Fruit fly (Drosophila melanogaster) whole organism, embryonic: ENCODE measurements around the gene CG13850.

ENCODE experiments used
- Adf1 ChIP-seq: fragments of 200-800 bp; sonication (Bioruptor generic); IDR thresholded peaks from 2 replicates; pipeline ENCODE4 v1.3.6; 2022; ENCODE audit warnings: missing biosample characterization, missing genetic modification characterization
- Antp ChIP-seq: fragments of 200-800 bp; sonication (Bioruptor generic); optimal IDR thresholded peaks from 3 replicates; lab custom pipeline; 2016; ENCODE audit warnings: missing biosample characterization, missing genetic modification characterization
- CG10274 ChIP-seq: fragments of 200-800 bp; sonication (Bioruptor generic); optimal IDR thresholded peaks from 3 replicates; lab custom pipeline; 2017; ENCODE audit warnings: missing biosample characterization, mild to moderate bottlenecking, missing genetic modification characterization
- CG12769 ChIP-seq: fragments of 200-800 bp; sonication (Bioruptor generic); optimal IDR thresholded peaks from 2 replicates; lab custom pipeline; 2019; ENCODE audit warnings: missing biosample characterization, mild to moderate bottlenecking, missing genetic modification characterization, moderate library complexity
- CG15269 ChIP-seq: fragments of 200-800 bp; sonication (Bioruptor generic); optimal IDR thresholded peaks from 2 replicates; lab custom pipeline; 2018; ENCODE audit warnings: missing biosample characterization, mild to moderate bottlenecking, missing genetic modification characterization, moderate library complexity
- CG15514 ChIP-seq: fragments of 200-800 bp; sonication (Bioruptor generic); optimal IDR thresholded peaks from 3 replicates; lab custom pipeline; 2017; ENCODE audit warnings: missing biosample characterization, missing genetic modification characterization, mild to moderate bottlenecking, moderate library complexity, missing genetic modification reagents
- CG1603 ChIP-seq: fragments of 200-800 bp; sonication (Bioruptor generic); optimal IDR thresholded peaks from 2 replicates; lab custom pipeline; 2019; ENCODE audit warnings: missing biosample characterization, mild to moderate bottlenecking, missing genetic modification characterization, moderate library complexity
- CG17186 ChIP-seq: fragments of 200-800 bp; sonication (Bioruptor generic); optimal IDR thresholded peaks from 3 replicates; lab custom pipeline; 2017; ENCODE audit warnings: missing biosample characterization, missing genetic modification reagents, missing genetic modification characterization
- CG18764 ChIP-seq: fragments of 200-800 bp; sonication (Bioruptor generic); optimal IDR thresholded peaks from 3 replicates; lab custom pipeline; 2016; ENCODE audit warnings: missing biosample characterization, missing genetic modification characterization
- CG2199 ChIP-seq: fragments of 200-800 bp; sonication (Bioruptor generic); IDR thresholded peaks from 3 replicates; pipeline ENCODE4 v1.3.6; 2022; ENCODE audit warnings: missing biosample characterization, missing genetic modification characterization
- CG32532 ChIP-seq: fragments of 200-800 bp; sonication (Bioruptor generic); IDR thresholded peaks from 2 replicates; pipeline ENCODE4 v1.3.6; 2022; ENCODE audit warnings: missing biosample characterization, missing genetic modification characterization
- CG34376 ChIP-seq: fragments of 200-800 bp; sonication (Bioruptor generic); optimal IDR thresholded peaks from 2 replicates; lab custom pipeline; 2018; ENCODE audit warnings: missing biosample characterization, mild to moderate bottlenecking, missing genetic modification characterization
- CG42726 ChIP-seq: fragments of 200-800 bp; sonication (Bioruptor generic); IDR thresholded peaks from 2 replicates; pipeline ENCODE4 v1.3.6; 2022; ENCODE audit warnings: missing biosample characterization, missing genetic modification characterization; ENCODE audit not compliant: partially characterized antibody
- CG7271 ChIP-seq: fragments of 200-800 bp; sonication (Bioruptor generic); optimal IDR thresholded peaks from 2 replicates; lab custom pipeline; 2018; ENCODE audit warnings: missing biosample characterization, mild to moderate bottlenecking, missing genetic modification characterization, moderate library complexity
- CG7372 ChIP-seq: fragments of 200-800 bp; sonication (Bioruptor generic); IDR thresholded peaks from 2 replicates; pipeline ENCODE4 v1.3.6; 2022; ENCODE audit warnings: missing biosample characterization, missing genetic modification characterization
- CG8281 ChIP-seq: fragments of 200-800 bp; sonication (Bioruptor generic); optimal IDR thresholded peaks from 2 replicates; lab custom pipeline; 2018; ENCODE audit warnings: missing biosample characterization, mild to moderate bottlenecking, missing genetic modification characterization, moderate library complexity
- CG9609 ChIP-seq: fragments of 200-800 bp; sonication (Bioruptor generic); optimal IDR thresholded peaks from 3 replicates; lab custom pipeline; 2016; ENCODE audit warnings: missing biosample characterization, missing genetic modification characterization
- Dll ChIP-seq: fragments of 200-800 bp; sonication (Bioruptor generic); IDR thresholded peaks from 4 replicates; pipeline ENCODE4 v1.3.6; 2022; ENCODE audit warnings: missing biosample characterization, missing genetic modification characterization; ENCODE audit not compliant: partially characterized antibody
- E2f2 ChIP-seq: fragments of 200-800 bp; sonication (Bioruptor generic); IDR thresholded peaks from 2 replicates; pipeline ENCODE4 v1.3.6; 2022; ENCODE audit warnings: missing biosample characterization, missing genetic modification characterization
- Ets65A ChIP-seq: fragments of 200-800 bp; sonication (Bioruptor generic); peaks from one replicate; lab custom pipeline; 2016; ENCODE audit warnings: missing biosample characterization, missing genetic modification characterization
- HHEX ChIP-seq: fragments of 200-800 bp; sonication (Bioruptor generic); optimal IDR thresholded peaks from 3 replicates; lab custom pipeline; 2017; ENCODE audit warnings: missing biosample characterization, mild to moderate bottlenecking, missing genetic modification characterization, missing genetic modification reagents
- HLH3B ChIP-seq: fragments of 200-800 bp; sonication (Bioruptor generic); IDR thresholded peaks from 2 replicates; pipeline ENCODE4 v1.3.6; 2022; ENCODE audit warnings: missing biosample characterization, missing genetic modification characterization
- Nf-YA ChIP-seq: fragments of 200-800 bp; sonication (Bioruptor generic); IDR thresholded peaks from 2 replicates; pipeline ENCODE4 v1.3.6; 2022; ENCODE audit warnings: missing biosample characterization, missing genetic modification characterization
- Optix ChIP-seq: fragments of 200-800 bp; sonication (Bioruptor generic); IDR thresholded peaks from 3 replicates; pipeline ENCODE4 v1.3.6; 2022; ENCODE audit warnings: missing biosample characterization, missing genetic modification characterization
- Rfx ChIP-seq: fragments of 200-800 bp; sonication (Bioruptor generic); IDR thresholded peaks from 2 replicates; pipeline ENCODE4 v1.3.6; 2022; ENCODE audit warnings: missing biosample characterization, missing genetic modification characterization
- TFAM ChIP-seq: fragments of 200-800 bp; sonication (Bioruptor generic); optimal IDR thresholded peaks from 2 replicates; lab custom pipeline; 2017; ENCODE audit warnings: missing biosample characterization, missing genetic modification characterization, inconsistent platforms
- YL-1 ChIP-seq: fragments of 200-800 bp; sonication (Bioruptor generic); optimal IDR thresholded peaks from 3 replicates; lab custom pipeline; 2017; ENCODE audit warnings: missing biosample characterization, mild to moderate bottlenecking, missing genetic modification characterization
- ase ChIP-seq: fragments of 200-800 bp; sonication (Bioruptor generic); IDR thresholded peaks from 3 replicates; pipeline ENCODE4 v1.3.6; 2022; ENCODE audit warnings: missing biosample characterization, missing genetic modification characterization
- cas ChIP-seq: fragments of 200-800 bp; sonication (Bioruptor generic); IDR thresholded peaks from 2 replicates; pipeline ENCODE4 v1.3.6; 2022; ENCODE audit warnings: missing biosample characterization, missing genetic modification characterization
- ci ChIP-seq: fragments of 200-800 bp; sonication (Bioruptor generic); IDR thresholded peaks from 3 replicates; pipeline ENCODE4 v1.3.6; 2022; ENCODE audit warnings: missing biosample characterization, missing genetic modification characterization
- croc ChIP-seq: fragments of 200-800 bp; sonication (Bioruptor generic); conservative IDR thresholded peaks from 3 replicates; pipeline ENCODE4 v1.3.6; 2022; ENCODE audit warnings: missing biosample characterization, missing genetic modification characterization
- dpn ChIP-seq, 2 experiments: fragments of 200-800 bp; sonication (Bioruptor generic); optimal IDR thresholded peaks; 3 replicates each; lab custom pipeline; 2016; ENCODE audit warnings: missing biosample characterization in 2 of 2, missing genetic modification characterization in 2 of 2
- fd102C ChIP-seq: fragments of 200-800 bp; sonication (Bioruptor generic); optimal IDR thresholded peaks from 2 replicates; lab custom pipeline; 2018; ENCODE audit warnings: missing biosample characterization, mild to moderate bottlenecking, missing genetic modification characterization, moderate library complexity
- gcm ChIP-seq: fragments of 200-800 bp; sonication (Bioruptor generic); optimal IDR thresholded peaks from 2 replicates; lab custom pipeline; 2019; ENCODE audit warnings: missing biosample characterization, mild to moderate bottlenecking, missing genetic modification characterization, moderate library complexity
- hb ChIP-seq: fragments of 200-800 bp; sonication (Bioruptor generic); IDR thresholded peaks from 3 replicates; pipeline ENCODE4 v1.3.6; 2022; ENCODE audit warnings: missing biosample characterization, missing genetic modification characterization; ENCODE audit not compliant: partially characterized antibody
- lab ChIP-seq: fragments of 200-800 bp; sonication (Bioruptor generic); optimal IDR thresholded peaks from 3 replicates; lab custom pipeline; 2017; ENCODE audit warnings: missing biosample characterization, missing genetic modification characterization, mild to moderate bottlenecking, moderate library complexity, missing genetic modification reagents
- lmd ChIP-seq: fragments of 200-800 bp; sonication (Bioruptor generic); IDR thresholded peaks from 2 replicates; pipeline ENCODE4 v1.3.6; 2022; ENCODE audit warnings: missing biosample characterization, missing genetic modification characterization
- mirr ChIP-seq: fragments of 200-800 bp; sonication (Bioruptor generic); optimal IDR thresholded peaks from 3 replicates; lab custom pipeline; 2018; ENCODE audit warnings: missing biosample characterization, mild to moderate bottlenecking, missing genetic modification characterization
- pan ChIP-seq, 4 experiments: fragments of >200 bp in 3 of 4; fragments of 200-800 bp in 1 of 4; sonication (Bioruptor generic) in 1 of 4; optimal IDR thresholded peaks in 3 of 4; IDR thresholded peaks in 1 of 4; 2 replicates each; pipeline versions ENCODE4 v1.3.6 to Lab custom; 2017 to 2022; ENCODE audit warnings: missing biosample characterization in 2 of 4, missing genetic modification characterization in 2 of 4, mixed read lengths in 1 of 4
- rib ChIP-seq: fragments of 200-800 bp; sonication (Bioruptor generic); IDR thresholded peaks from 2 replicates; pipeline ENCODE4 v1.3.6; 2022; ENCODE audit warnings: missing biosample characterization, missing genetic modification characterization
- run ChIP-seq: fragments of 200-800 bp; sonication (Bioruptor generic); optimal IDR thresholded peaks from 3 replicates; lab custom pipeline; 2018; ENCODE audit warnings: missing biosample characterization, mild to moderate bottlenecking, missing genetic modification characterization
- sc ChIP-seq, 3 experiments: fragments of >200 bp in 2 of 3; fragments of 200-800 bp in 1 of 3; sonication (Bioruptor generic) in 1 of 3; optimal IDR thresholded peaks; 2 replicates in 2 of 3; 3 replicates in 1 of 3; lab custom pipeline; 2017; ENCODE audit warnings: mild to moderate bottlenecking in 1 of 3, missing biosample characterization in 1 of 3, missing genetic modification characterization in 1 of 3, missing genetic modification reagents in 1 of 3
- sd ChIP-seq: fragments of 200-800 bp; sonication (Bioruptor generic); optimal IDR thresholded peaks from 3 replicates; lab custom pipeline; 2018; ENCODE audit warnings: missing biosample characterization, mild to moderate bottlenecking, missing genetic modification characterization, moderate library complexity
- tin ChIP-seq: fragments of 200-800 bp; sonication (Bioruptor generic); optimal IDR thresholded peaks from 3 replicates; lab custom pipeline; 2016; ENCODE audit warnings: missing biosample characterization, missing genetic modification characterization
- ttk ChIP-seq: fragments of 200-800 bp; sonication (Bioruptor generic); IDR thresholded peaks from 2 replicates; pipeline ENCODE4 v2.1.2; 2022; ENCODE audit warnings: missing biosample characterization, missing genetic modification characterization
- wdn ChIP-seq: fragments of 200-800 bp; sonication (Bioruptor generic); IDR thresholded peaks from 2 replicates; pipeline ENCODE4 v1.3.6; 2022; ENCODE audit warnings: missing biosample characterization, missing genetic modification characterization
- zf30C ChIP-seq: fragments of 200-800 bp; sonication (Bioruptor generic); optimal IDR thresholded peaks from 3 replicates; lab custom pipeline; 2018; ENCODE audit warnings: missing biosample characterization, mild to moderate bottlenecking, missing genetic modification characterization

The CG13850 gene

DNA sequence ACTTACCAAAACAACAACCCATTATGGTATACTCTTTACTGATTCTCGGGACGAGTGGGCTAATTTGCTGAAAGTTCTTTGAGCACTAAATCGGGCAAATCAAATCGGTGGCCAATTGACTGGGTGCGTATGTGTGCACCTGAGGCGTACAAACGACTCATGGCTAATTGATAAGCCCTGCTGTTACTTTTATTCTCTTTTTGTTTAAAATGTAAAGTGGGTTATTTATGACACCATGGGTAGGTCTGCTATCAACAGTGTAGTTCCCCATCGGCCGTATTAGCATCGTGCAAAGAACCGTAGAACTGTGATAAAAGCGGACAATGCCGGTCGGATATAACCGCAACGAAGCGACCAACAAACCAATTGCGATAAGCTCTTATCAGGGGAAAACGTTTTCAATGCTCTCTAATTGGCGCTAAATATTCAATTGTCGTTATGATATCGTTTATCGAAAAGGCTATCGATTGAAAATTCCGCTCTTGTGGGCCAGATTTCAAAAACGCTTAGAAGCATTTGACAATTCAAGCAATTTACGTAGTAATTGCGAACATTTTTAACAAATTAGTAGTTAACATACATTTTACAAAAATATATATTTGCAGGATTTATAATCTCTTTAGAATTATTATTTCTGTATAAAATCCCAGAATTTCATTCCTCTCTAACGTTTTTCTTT, 36.6 kb upstream of the CG13850 start, which contains the start of gene CG34288 (continued):
- TF ChIP-seq Adf1 (GFP tag; lab: Robert Waterston, UW) (no peak), CG10274 (GFP tag; lab: Kevin White, UChicago) (peak; percentile 99), CG18764 (no peak), ci (GFP tag; lab: Robert Waterston, UW) (peak; percentile 56; the same call in 2 of the 3 replicates), CG7271 (no peak), ttk (GFP tag; lab: Robert Waterston, UW) (peak; percentile 31; the same call in 1 of the 2 replicates), Antp (GFP tag; lab: Kevin White, UChicago) (peak; percentile 68), HHEX (GFP tag; lab: Kevin White, UChicago) (peak; percentile 35), Ets65A (GFP tag; lab: Kevin White, UChicago) (no peak), Dll (GFP tag; lab: Robert Waterston, UW) (peak; percentile 59; the same call in 2 of the 4 replicates), sd (tag; lab: Kevin White, UChicago) (peak; percentile 73), CG32532 (GFP tag; lab: Robert Waterston, UW) (peak; percentile 74), CG17186 (no peak), CG15269 (tag; lab: Kevin White, UChicago) (peak; percentile 39), gcm (no peak), fd102C (no peak), CG7372 (no peak), Optix (GFP tag; lab: Robert Waterston, UW) (0 out of 3 replicates have a peak, but pooled peaks have one; percentile 29), Rfx (GFP tag; lab: Robert Waterston, UW) (peak; percentile 85), CG42726 (GFP tag; lab: Robert Waterston, UW) (no peak), mirr (GFP tag; lab: Kevin White, UChicago) (peak; percentile 92), CG34376 (GFP tag; lab: Kevin White, UChicago) (peak; percentile 89), hb (GFP tag; lab: Robert Waterston, UW) (no peak), pan (optimal IDR thresholded peaks at IDR 0.05; lab: Kevin White, UChicago) (no peak), pan (GFP tag; optimal IDR thresholded peaks at IDR 0.05 in 1 of 2, IDR thresholded peaks at IDR 0.05 in 1 of 2) (peak in 1 of 2 experiments; percentile 37), dpn (GFP tag; optimal IDR thresholded peaks at IDR 0.05; lab: Kevin White, UChicago) (peak in 1 of 2 experiments; percentile 21), CG15514 (GFP tag; lab: Kevin White, UChicago) (no peak), CG12769 (tag; lab: Kevin White, UChicago) (peak; percentile 81), lab (GFP tag; lab: Kevin White, UChicago) (peak; percentile 82), tin (GFP tag; lab: Kevin White, UChicago) (no peak), CG1603 (tag; lab: Kevin White, UChicago) (peak; percentile 53), CG9609 (GFP tag; lab: Kevin White, UChicago) (no peak), croc (GFP tag; lab: Robert Waterston, UW) (no peak), HLH3B (0 out of 2 replicates have a peak, but pooled peaks have one; percentile 9), lmd (GFP tag; lab: Robert Waterston, UW) (peak; percentile 26; the same call in 1 of the 2 replicates), cas (peak; percentile 29; the same call in 1 of the 2 replicates), rib (GFP tag; lab: Robert Waterston, UW) (peak; percentile 51; the same call in 1 of the 2 replicates), wdn (GFP tag; lab: Robert Waterston, UW) (peak; percentile 51; the same call in 1 of the 2 replicates), CG8281 (no peak), sc (optimal IDR thresholded peaks at IDR 0.05; lab: Kevin White, UChicago) (no peak), sc (GFP tag; optimal IDR thresholded peaks at IDR 0.05; lab: Kevin White, UChicago) (no peak), zf30C (GFP tag; lab: Kevin White, UChicago) (no peak), CG2199 (GFP tag; lab: Robert Waterston, UW) (0 out of 3 replicates have a peak, but pooled peaks have one; percentile 29), TFAM (no peak), run (tag; lab: Kevin White, UChicago) (no peak), E2f2 (peak; percentile 85), Nf-YA (peak; percentile 35), ase (peak; percentile 14; the same call in 1 of the 3 replicates), YL-1 (GFP tag; lab: Kevin White, UChicago) (no peak)
